Worm (Caenorhabditis elegans) whole organism, early embryonic: ENCODE results near the gene ceh-79.

ENCODE experiments used
- ama-1 ChIP-seq: fragments of 150-350 bp; optimal IDR thresholded peaks from 2 replicates; lab custom pipeline; 2014
- flt-1 ChIP-seq: fragments of 200-800 bp; sonication (Bioruptor generic); IDR thresholded peaks from 2 replicates; pipeline ENCODE4 v1.3.6; 2022; ENCODE audit warnings: missing genetic modification characterization, missing compliant biosample characterization

DNA sequence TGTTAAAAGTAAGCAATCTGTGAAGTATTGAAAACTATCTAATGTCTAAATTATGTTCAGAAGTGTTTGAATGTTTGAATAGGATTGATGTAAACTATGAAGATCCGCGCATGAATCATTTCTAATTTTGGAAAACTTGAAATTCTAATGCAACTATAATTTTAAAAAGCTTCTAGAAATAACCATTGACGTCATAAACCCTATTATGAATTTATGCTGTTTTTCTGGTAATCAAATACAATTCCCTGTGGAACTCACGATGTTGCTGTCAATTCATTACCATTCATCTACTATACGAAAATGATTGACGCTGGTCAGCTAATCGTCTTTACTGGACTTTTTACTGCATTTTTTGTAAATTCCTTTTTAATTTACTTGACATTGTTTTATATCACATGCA lies 25.8 kb downstream of the ceh-79 start, which contains the start of gene str-37:
- no peak for TF ChIP-seq ama-1 (lab: Kevin White, UChicago)
- no peak for TF ChIP-seq flt-1 (GFP tag; lab: Robert Waterston, UW)
